Worm (Caenorhabditis elegans) whole organism, mixed stage, embryonic: ENCODE data around the gene T18D3.1.

Source experiments
- M03D4.4 ChIP-seq: sonication (generic microtip); optimal IDR thresholded peaks from 2 replicates; lab custom pipeline; 2017; ENCODE audit warnings: mild to moderate bottlenecking, missing genetic modification characterization, missing compliant biosample characterization
- bed-3 ChIP-seq: fragments of 200-800 bp; sonication (Bioruptor generic); optimal IDR thresholded peaks from 3 replicates; lab custom pipeline; 2018; ENCODE audit warnings: mild to moderate bottlenecking, missing genetic modification characterization, moderate library complexity, missing compliant biosample characterization
- blmp-1 ChIP-seq: fragments of 150-350 bp; optimal IDR thresholded peaks from 2 replicates; lab custom pipeline; 2014; ENCODE audit warnings: missing biosample characterization, missing genetic modification characterization
- ceh-39 ChIP-seq: fragments of 150-350 bp; optimal IDR thresholded peaks from 2 replicates; lab custom pipeline; 2014; ENCODE audit warnings: missing biosample characterization, missing genetic modification characterization
- ceh-43 ChIP-seq: fragments of 200-800 bp; sonication (Bioruptor generic); optimal IDR thresholded peaks from 2 replicates; lab custom pipeline; 2018; ENCODE audit warnings: mild to moderate bottlenecking, missing genetic modification characterization, moderate library complexity, missing compliant biosample characterization
- ceh-83 ChIP-seq: fragments of 200-800 bp; sonication (Bioruptor generic); optimal IDR thresholded peaks from 2 replicates; lab custom pipeline; 2018; ENCODE audit warnings: mild to moderate bottlenecking, missing genetic modification characterization, missing compliant biosample characterization
- ces-1 ChIP-seq: fragments of 150-350 bp; optimal IDR thresholded peaks from 2 replicates; lab custom pipeline; 2014; ENCODE audit warnings: missing biosample characterization, missing genetic modification reagents, missing genetic modification characterization
- cnd-1 ChIP-seq: fragments of 200-800 bp; sonication (Bioruptor generic); optimal IDR thresholded peaks from 2 replicates; lab custom pipeline; 2018; ENCODE audit warnings: mild to moderate bottlenecking, missing genetic modification characterization, missing compliant biosample characterization
- drap-1 ChIP-seq: fragments of 200-800 bp; sonication (Bioruptor generic); optimal IDR thresholded peaks from 3 replicates; lab custom pipeline; 2018; ENCODE audit warnings: mild to moderate bottlenecking, missing genetic modification characterization, missing compliant biosample characterization
- elt-1 ChIP-seq: sonication (generic microtip); optimal IDR thresholded peaks from 2 replicates; lab custom pipeline; 2017; ENCODE audit warnings: missing genetic modification characterization, mild to moderate bottlenecking, missing compliant biosample characterization, antibody characterized with exemption, moderate library complexity, borderline replicate concordance; ENCODE audit not compliant: insufficient read depth
- elt-3 ChIP-seq: fragments of 150-350 bp; optimal IDR thresholded peaks from 2 replicates; lab custom pipeline; 2014; ENCODE audit warnings: missing biosample characterization, missing genetic modification characterization
- flh-1 ChIP-seq: fragments of 200-800 bp; sonication (Bioruptor generic); optimal IDR thresholded peaks from 2 replicates; lab custom pipeline; 2018; ENCODE audit warnings: mild to moderate bottlenecking, missing genetic modification characterization, moderate library complexity, missing compliant biosample characterization
- ham-2 ChIP-seq: fragments of 200-800 bp; sonication (Bioruptor generic); optimal IDR thresholded peaks from 2 replicates; lab custom pipeline; 2018; ENCODE audit warnings: mild to moderate bottlenecking, missing genetic modification characterization, missing compliant biosample characterization
- hlh-1 ChIP-seq: fragments of 150-350 bp; optimal IDR thresholded peaks from 2 replicates; lab custom pipeline; 2014; ENCODE audit warnings: missing biosample characterization, missing genetic modification reagents, missing genetic modification characterization
- lin-13 ChIP-seq: fragments of 150-350 bp; optimal IDR thresholded peaks from 2 replicates; lab custom pipeline; 2014; ENCODE audit warnings: missing biosample characterization, missing genetic modification characterization
- lin-32 ChIP-seq: fragments of 200-800 bp; sonication (Bioruptor generic); optimal IDR thresholded peaks from 2 replicates; lab custom pipeline; 2018; ENCODE audit warnings: mild to moderate bottlenecking, missing genetic modification characterization, missing compliant biosample characterization
- lsy-2 ChIP-seq: fragments of 150-350 bp; optimal IDR thresholded peaks from 2 replicates; lab custom pipeline; 2014; ENCODE audit warnings: missing biosample characterization, missing genetic modification characterization
- mab-5 ChIP-seq: fragments of 150-350 bp; optimal IDR thresholded peaks from 2 replicates; lab custom pipeline; 2014; ENCODE audit warnings: missing biosample characterization, missing genetic modification characterization
- mep-1 ChIP-seq: fragments of 150-350 bp; optimal IDR thresholded peaks from 2 replicates; lab custom pipeline; 2017; ENCODE audit warnings: missing biosample characterization, missing genetic modification reagents, missing genetic modification characterization, inconsistent platforms
- mls-2 ChIP-seq: sonication (generic microtip); optimal IDR thresholded peaks from 2 replicates; lab custom pipeline; 2016; ENCODE audit warnings: mild to moderate bottlenecking, missing genetic modification characterization, moderate library complexity, missing compliant biosample characterization
- nhr-12 ChIP-seq: fragments of 150-350 bp; optimal IDR thresholded peaks from 2 replicates; lab custom pipeline; 2014; ENCODE audit warnings: missing biosample characterization, missing genetic modification characterization
- nhr-2 ChIP-seq: fragments of 150-350 bp; optimal IDR thresholded peaks from 2 replicates; lab custom pipeline; 2014; ENCODE audit warnings: missing biosample characterization, missing genetic modification characterization
- nhr-237 ChIP-seq: fragments of 150-350 bp; optimal IDR thresholded peaks from 2 replicates; lab custom pipeline; 2014; ENCODE audit warnings: missing biosample characterization, missing genetic modification characterization
- nhr-28 ChIP-seq: fragments of 150-350 bp; optimal IDR thresholded peaks from 2 replicates; lab custom pipeline; 2014; ENCODE audit warnings: missing biosample characterization, missing genetic modification characterization
- nhr-76 ChIP-seq: sonication (generic microtip); optimal IDR thresholded peaks from 2 replicates; lab custom pipeline; 2017; ENCODE audit warnings: missing biosample characterization, missing genetic modification characterization
- pha-4 ChIP-seq: fragments of 150-350 bp; optimal IDR thresholded peaks from 2 replicates; lab custom pipeline; 2018; ENCODE audit warnings: missing biosample characterization, missing genetic modification reagents, missing genetic modification characterization
- sem-2 ChIP-seq: fragments of 200-800 bp; sonication (Bioruptor generic); optimal IDR thresholded peaks from 2 replicates; lab custom pipeline; 2018; ENCODE audit warnings: mild to moderate bottlenecking, missing genetic modification characterization, missing compliant biosample characterization
- snpc-4 ChIP-seq: fragments of 150-350 bp; optimal IDR thresholded peaks from 2 replicates; lab custom pipeline; 2014; ENCODE audit warnings: missing biosample characterization, missing genetic modification characterization
- sptf-1 ChIP-seq: sonication (generic microtip); optimal IDR thresholded peaks from 2 replicates; lab custom pipeline; 2017; ENCODE audit warnings: mild to moderate bottlenecking, missing genetic modification characterization, moderate library complexity, missing compliant biosample characterization
- tbx-8 ChIP-seq: fragments of 200-800 bp; sonication (Bioruptor generic); optimal IDR thresholded peaks from 2 replicates; lab custom pipeline; 2018; ENCODE audit warnings: mild to moderate bottlenecking, missing genetic modification characterization, moderate library complexity, missing compliant biosample characterization
- unc-120 ChIP-seq: sonication (generic microtip); optimal IDR thresholded peaks from 2 replicates; lab custom pipeline; 2017; ENCODE audit warnings: missing genetic modification characterization, missing compliant biosample characterization; ENCODE audit not compliant: poor library complexity, severe bottlenecking
- unc-39 ChIP-seq: fragments of 150-350 bp; optimal IDR thresholded peaks from 2 replicates; lab custom pipeline; 2014; ENCODE audit warnings: missing biosample characterization, missing genetic modification characterization
- unc-62 ChIP-seq: fragments of 150-350 bp; optimal IDR thresholded peaks from 2 replicates; lab custom pipeline; 2014; ENCODE audit warnings: missing biosample characterization, missing genetic modification reagents, missing genetic modification characterization
- zip-8 ChIP-seq: fragments of 150-350 bp; optimal IDR thresholded peaks from 2 replicates; lab custom pipeline; 2014; ENCODE audit warnings: missing biosample characterization, missing genetic modification characterization
- ztf-11 ChIP-seq: fragments of 150-350 bp; optimal IDR thresholded peaks from 2 replicates; lab custom pipeline; 2014; ENCODE audit warnings: missing biosample characterization, missing genetic modification characterization

T18D3.1 gene

DNA sequence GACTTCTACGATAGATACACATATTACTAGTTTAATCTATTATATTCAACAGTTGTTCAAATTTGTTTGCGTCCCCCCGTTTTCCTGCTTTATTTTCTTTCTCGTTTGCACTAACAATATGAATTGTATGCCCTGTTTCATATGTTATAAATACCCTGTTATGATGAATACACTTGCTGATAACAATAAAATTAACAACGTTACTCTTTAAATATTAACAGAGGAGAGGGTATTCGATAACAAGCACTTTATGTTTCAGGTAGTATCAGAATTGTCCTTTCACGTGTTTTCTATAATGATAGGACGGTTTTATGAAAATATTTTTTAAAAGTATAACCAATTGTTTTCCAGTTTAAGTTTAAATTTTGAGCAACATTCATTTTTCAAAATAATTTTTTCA is 23.9 kb downstream of the T18D3.1 start:
- no peak for TF ChIP-seq sptf-1 (tag; lab: Kevin White, UChicago)
- TF ChIP-seq drap-1 (GFP tag; lab: Kevin White, UChicago) = no peak
- no peak for TF ChIP-seq cnd-1 (tag; lab: Kevin White, UChicago)
- TF ChIP-seq snpc-4 (tag; lab: Kevin White, UChicago) = no peak
- TF ChIP-seq bed-3 = no peak
- no peak for TF ChIP-seq hlh-1 (tag; lab: Kevin White, UChicago)
- TF ChIP-seq nhr-28 = no peak
- no peak for TF ChIP-seq lsy-2 (tag; lab: Kevin White, UChicago)
- TF ChIP-seq ceh-83 (GFP tag; lab: Kevin White, UChicago) = no peak
- TF ChIP-seq unc-120 (tag; lab: Kevin White, UChicago) = no peak
- TF ChIP-seq elt-1 (tag; lab: Kevin White, UChicago) = no peak
- TF ChIP-seq M03D4.4 = no peak
- TF ChIP-seq flh-1 = no peak
- TF ChIP-seq ceh-39 (tag; lab: Kevin White, UChicago) = no peak

DNA sequence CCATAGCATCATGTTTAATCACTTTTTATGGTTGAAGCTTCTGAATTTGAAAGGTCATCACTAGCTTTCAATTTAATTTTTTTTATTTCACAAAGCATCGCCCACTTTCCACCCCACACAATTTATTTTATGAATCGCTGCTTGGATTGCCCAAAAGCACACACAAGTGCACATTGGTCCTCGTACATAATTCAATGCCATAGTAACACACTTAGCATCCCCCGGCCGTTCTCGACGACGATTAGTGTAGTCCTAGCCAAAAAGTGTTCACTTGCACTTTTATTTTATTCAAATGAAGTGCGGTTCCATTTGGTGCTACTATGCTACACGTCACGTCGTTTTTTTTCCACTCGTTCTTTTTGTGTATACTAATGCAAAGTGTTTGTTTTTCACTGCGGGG is 24.5 kb downstream of the T18D3.1 start:
- TF ChIP-seq ces-1 (GFP tag; lab: Kevin White, UChicago) (peak; percentile 95), nhr-12 (no peak)

ce11 chrX:12480447-12480998 is 26.0 kb downstream of the T18D3.1 start, which contains the start of gene atf-6:
Gene atf-6, plus strand, starts transcription at chrX:12480948.
- TF ChIP-seq elt-1 (tag; lab: Kevin White, UChicago) (no peak), ces-1 (GFP tag; lab: Kevin White, UChicago) (peak; percentile 40), nhr-12 (no peak), unc-120 (tag; lab: Kevin White, UChicago) (peak; percentile 71), pha-4 (peak; percentile 60), nhr-28 (no peak), unc-39 (tag; lab: Kevin White, UChicago) (no peak), ham-2 (GFP tag; lab: Kevin White, UChicago) (peak; percentile 25), ztf-11 (tag; lab: Kevin White, UChicago) (peak; percentile 6), M03D4.4 (peak; percentile 71), mls-2 (tag; lab: Kevin White, UChicago) (peak; percentile 81), sptf-1 (tag; lab: Kevin White, UChicago) (peak; percentile 78), lsy-2 (tag; lab: Kevin White, UChicago) (peak; percentile 46), nhr-76 (tag; lab: Kevin White, UChicago) (no peak), sem-2 (GFP tag; lab: Kevin White, UChicago) (no peak), mab-5 (tag; lab: Kevin White, UChicago) (no peak), ceh-83 (GFP tag; lab: Kevin White, UChicago) (no peak), snpc-4 (tag; lab: Kevin White, UChicago) (no peak), zip-8 (tag; lab: Kevin White, UChicago) (no peak), drap-1 (GFP tag; lab: Kevin White, UChicago) (peak; percentile 72), blmp-1 (tag; lab: Kevin White, UChicago) (no peak), bed-3 (no peak), lin-32 (GFP tag; lab: Kevin White, UChicago) (peak; percentile 49), cnd-1 (tag; lab: Kevin White, UChicago) (peak; percentile 68), mep-1 (peak; percentile 47), nhr-237 (tag; lab: Kevin White, UChicago) (peak; percentile 53), nhr-2 (tag; lab: Kevin White, UChicago) (peak; percentile 46), ceh-43 (GFP tag; lab: Kevin White, UChicago) (peak; percentile 3), ceh-39 (tag; lab: Kevin White, UChicago) (no peak), elt-3 (tag; lab: Kevin White, UChicago) (no peak), flh-1 (peak; percentile 38), hlh-1 (tag; lab: Kevin White, UChicago) (no peak), tbx-8 (GFP tag; lab: Kevin White, UChicago) (no peak), lin-13 (peak; percentile 64), unc-62 (GFP tag; lab: Kevin White, UChicago) (peak; percentile 19)
